Fruit fly (Drosophila melanogaster) whole organism: Measurements from ENCODE around the gene Nfs1.
"Not testable (repeated sequence)": the region's sequence is repeated elsewhere in the genome, so short reads cannot be mapped to it uniquely, and the experiment has no call there.

Source experiments
- CG8478 ChIP-seq: fragments of >200 bp; optimal IDR thresholded peaks from 2 replicates; lab custom pipeline; 2018; ENCODE audit warnings: inconsistent platforms
- Dll ChIP-seq: fragments of >200 bp; optimal IDR thresholded peaks from 2 replicates; lab custom pipeline; 2017
- EcR ChIP-seq, 2 experiments: fragments of >200 bp; optimal IDR thresholded peaks; 2 replicates each; lab custom pipeline; 2017; ENCODE audit warnings: missing biosample characterization in 2 of 2, missing genetic modification characterization in 2 of 2, missing genetic modification reagents in 2 of 2
- pan ChIP-seq: fragments of >200 bp; optimal IDR thresholded peaks from 2 replicates; lab custom pipeline; 2017
- psq ChIP-seq: fragments of >200 bp; optimal IDR thresholded peaks from 2 replicates; lab custom pipeline; 2017
- usp ChIP-seq: fragments of >200 bp; optimal IDR thresholded peaks from 2 replicates; lab custom pipeline; 2017; ENCODE audit warnings: missing biosample characterization, missing genetic modification characterization, mixed read lengths

The Nfs1 gene

DNA sequence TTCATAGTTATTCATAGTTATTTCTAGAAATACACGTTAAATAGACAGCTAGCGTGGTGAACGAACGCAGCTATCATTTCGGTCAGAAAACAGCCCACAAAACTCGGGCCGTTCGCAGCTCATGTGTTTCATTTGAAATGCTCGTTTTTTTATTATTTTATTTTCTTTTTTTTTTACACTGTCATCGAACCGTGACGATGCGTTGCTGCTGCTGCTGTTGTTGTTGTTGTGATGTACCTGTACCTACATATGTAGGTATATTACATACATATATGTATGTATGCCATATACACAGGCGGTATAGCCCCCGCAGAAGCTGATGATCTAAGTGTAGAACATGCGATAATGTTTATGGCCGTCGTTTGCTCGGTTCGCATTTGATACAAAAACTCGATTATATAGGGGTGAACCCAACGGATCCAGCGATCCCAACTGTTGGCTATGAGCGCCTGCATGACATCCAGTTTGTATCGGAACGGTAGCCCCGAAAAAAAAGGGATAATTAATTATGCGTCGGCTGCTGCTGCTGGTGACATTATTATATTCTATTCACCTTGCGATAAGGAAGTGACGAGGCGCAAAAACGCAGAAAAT lies 26.2 kb upstream of the Nfs1 start:
- TF ChIP-seq psq = no peak
- no peak for TF ChIP-seq pan (lab: Kevin White, UChicago)
- TF ChIP-seq CG8478 (lab: Kevin White, UChicago) = no peak
- TF ChIP-seq Dll (lab: Kevin White, UChicago) = no peak
- no peak for TF ChIP-seq EcR (GFP tag; optimal IDR thresholded peaks at IDR 0.05; lab: Kevin White, UChicago)
- TF ChIP-seq usp (GFP tag; lab: Kevin White, UChicago) = no peak

DNA sequence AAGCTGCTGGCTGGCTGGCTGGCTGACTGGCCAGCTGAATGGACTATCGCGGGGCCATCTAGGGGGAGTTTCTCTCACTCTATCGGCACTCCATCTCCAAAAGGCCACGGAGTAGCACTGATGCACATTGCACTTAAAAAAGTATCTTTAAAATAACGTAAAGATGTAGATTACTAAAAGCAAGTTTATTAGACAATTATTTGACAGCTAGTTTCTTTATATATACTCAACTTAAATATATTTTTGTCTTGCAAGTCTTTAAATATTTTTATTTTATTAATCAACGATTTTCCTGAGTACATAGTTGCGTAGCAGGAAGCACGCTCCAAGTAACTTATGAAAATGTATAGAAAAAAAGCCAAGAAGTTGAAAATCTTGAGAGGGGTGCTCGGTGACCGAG lies 22.5 kb upstream of the Nfs1 start:
- TF ChIP-seq Dll (lab: Kevin White, UChicago) (no peak), usp (GFP tag; lab: Kevin White, UChicago) (no peak), EcR (GFP tag; optimal IDR thresholded peaks at IDR 0.05; lab: Kevin White, UChicago) (no peak), pan (lab: Kevin White, UChicago) (no peak), CG8478 (lab: Kevin White, UChicago) (no peak), psq (no peak)

dm6 chr2L:11977721-11978120 lies 21.7 kb upstream of the Nfs1 start:
- no peak for TF ChIP-seq EcR (GFP tag; optimal IDR thresholded peaks at IDR 0.05; lab: Kevin White, UChicago)
- TF ChIP-seq Dll (lab: Kevin White, UChicago) = no peak
- TF ChIP-seq pan (lab: Kevin White, UChicago) = no peak
- no peak for TF ChIP-seq usp (GFP tag; lab: Kevin White, UChicago)
- TF ChIP-seq CG8478 (lab: Kevin White, UChicago) = no peak
- no peak for TF ChIP-seq psq

DNA sequence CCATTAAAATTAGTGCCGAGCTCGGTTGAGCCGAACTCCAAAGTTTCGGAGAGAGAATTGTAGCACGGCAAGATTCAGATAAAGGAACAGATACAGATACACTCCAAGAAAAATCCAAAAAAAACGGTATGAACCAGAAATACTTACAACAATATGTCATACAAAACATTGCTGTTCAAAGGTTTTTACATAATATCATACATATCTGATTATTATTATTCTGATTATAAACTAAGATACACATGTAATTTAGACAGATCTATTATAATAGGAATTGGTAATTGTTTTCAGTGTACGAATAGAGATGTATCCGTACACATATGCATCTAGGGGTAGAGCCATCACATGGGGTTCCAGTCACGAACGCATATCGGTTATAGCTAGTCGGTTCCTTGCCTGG lies 19.4 kb upstream of the Nfs1 start:
- TF ChIP-seq Dll (lab: Kevin White, UChicago) (no peak), usp (GFP tag; lab: Kevin White, UChicago) (no peak)

dm6 chr2L:11981210-11981609 lies 18.2 kb upstream of the Nfs1 start, which contains the start of gene CG16965:
TSS of gene CG16965 (plus strand) at chr2L:11981591.
- no peak for TF ChIP-seq Dll (lab: Kevin White, UChicago)

DNA sequence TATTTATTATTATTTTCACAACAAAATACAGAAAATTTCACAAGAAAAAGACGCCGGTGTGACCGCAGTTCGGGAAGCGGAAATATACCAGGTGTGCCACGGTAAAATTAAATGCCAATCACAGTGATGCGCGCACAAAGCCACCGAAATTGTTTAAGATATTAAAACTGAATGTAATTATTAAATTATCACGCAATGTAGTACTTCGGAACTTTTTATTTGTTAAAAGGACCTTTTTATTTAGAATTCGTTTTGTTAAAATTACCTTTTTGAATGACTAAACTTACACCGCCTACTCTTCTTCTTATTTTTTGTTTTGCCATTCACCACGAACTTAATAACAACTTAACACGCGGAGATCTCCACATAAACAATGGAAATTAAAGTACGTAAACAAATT lies 11.5 kb upstream of the Nfs1 start, which contains the start of the genes CG6686 and CG34163:
CG6686 (minus strand) TSS at position 95 of the 400 bp plus-strand sequence.
CG34163 (plus strand) TSS at position 326 of the 400 bp plus-strand sequence.
- TF ChIP-seq EcR (GFP tag; optimal IDR thresholded peaks at IDR 0.05; lab: Kevin White, UChicago) (no peak), psq (no peak), Dll (lab: Kevin White, UChicago) (no peak), pan (lab: Kevin White, UChicago) (no peak), usp (GFP tag; lab: Kevin White, UChicago) (no peak), CG8478 (lab: Kevin White, UChicago) (no peak)

dm6 chr2L:11989210-11989609 lies 10.2 kb upstream of the Nfs1 start:
- TF ChIP-seq CG8478 (lab: Kevin White, UChicago) = no peak
- no peak for TF ChIP-seq psq
- no peak for TF ChIP-seq Dll (lab: Kevin White, UChicago)
- TF ChIP-seq pan (lab: Kevin White, UChicago) = no peak
- no peak for TF ChIP-seq usp (GFP tag; lab: Kevin White, UChicago)
- no peak for TF ChIP-seq EcR (GFP tag; optimal IDR thresholded peaks at IDR 0.05; lab: Kevin White, UChicago)

DNA sequence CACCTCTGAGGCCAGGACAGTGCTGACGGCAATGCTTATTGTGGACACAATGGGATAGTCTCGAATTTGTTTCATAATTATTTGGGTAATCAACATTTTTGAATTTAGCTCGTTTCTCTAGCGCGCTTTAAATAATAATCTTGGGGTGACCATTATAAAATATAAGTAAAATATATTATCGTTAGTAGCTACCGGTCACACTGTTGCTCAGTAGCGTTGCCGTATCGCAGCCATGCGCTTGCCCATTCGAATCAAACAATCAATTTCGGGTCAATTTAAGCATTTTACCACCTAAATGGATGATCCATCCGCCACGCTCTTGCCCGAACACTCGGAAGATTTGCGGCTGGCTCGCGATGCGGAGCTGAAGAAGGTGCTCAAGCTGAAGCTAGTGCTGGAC lies 9.7 kb upstream of the Nfs1 start, which contains the start of the genes zuc and dgt2:
zuc (minus strand) TSS at position 154 of the 400 bp plus-strand sequence.
dgt2 (plus strand) TSS at position 208 of the 400 bp plus-strand sequence.
- TF ChIP-seq psq (no peak), usp (GFP tag; lab: Kevin White, UChicago) (no peak), CG8478 (lab: Kevin White, UChicago) (no peak), EcR (GFP tag; optimal IDR thresholded peaks at IDR 0.05; lab: Kevin White, UChicago) (no peak), Dll (lab: Kevin White, UChicago) (no peak), pan (lab: Kevin White, UChicago) (no peak)

DNA sequence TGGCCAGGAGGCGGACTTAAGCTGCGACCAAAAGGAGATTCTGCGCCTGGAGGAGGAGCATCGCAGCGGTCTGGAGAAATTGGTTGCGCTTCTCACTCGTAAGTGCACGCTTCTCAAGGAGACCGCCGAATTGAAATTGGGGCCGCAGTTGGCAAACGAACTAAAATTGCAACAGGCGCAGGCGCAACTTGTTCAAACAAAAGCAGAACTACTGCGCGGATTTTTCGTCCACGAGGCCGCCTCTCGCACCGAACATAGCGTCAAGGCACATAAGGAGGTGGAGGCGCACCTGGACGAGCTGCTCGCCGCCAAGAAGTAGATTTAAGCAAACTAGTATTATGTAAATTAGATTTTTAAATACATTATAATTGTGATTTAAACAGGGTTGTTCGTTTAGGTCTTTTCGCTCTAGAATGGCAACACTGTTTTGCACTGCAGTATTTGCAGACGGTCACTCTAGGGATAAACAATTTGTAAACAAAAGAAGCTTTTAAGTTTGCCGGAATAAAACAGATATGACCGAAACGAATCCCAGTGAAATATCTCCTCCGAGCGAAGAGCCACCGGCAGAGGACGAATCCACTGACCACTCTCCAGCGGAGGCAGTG lies 8.9 kb upstream of the Nfs1 start, which contains the start of gene escl:
escl (plus strand) TSS at position 470 of the 608 bp plus-strand sequence.
- TF ChIP-seq usp (GFP tag; lab: Kevin White, UChicago) = no peak
- no peak for TF ChIP-seq EcR (GFP tag; optimal IDR thresholded peaks at IDR 0.05; lab: Kevin White, UChicago)
- no peak for TF ChIP-seq psq
- TF ChIP-seq pan (lab: Kevin White, UChicago) = no peak
- TF ChIP-seq CG8478 (lab: Kevin White, UChicago) = no peak
- no peak for TF ChIP-seq Dll (lab: Kevin White, UChicago)

- not testable (repeated sequence) for TF ChIP-seq Dll (lab: Kevin White, UChicago); usp (GFP tag; lab: Kevin White, UChicago); pan (lab: Kevin White, UChicago)
Measured at dm6 chr2L:11992602-11993001, 6.9 kb upstream of the Nfs1 start, which contains the start of gene Ada1-2. TSS of gene Ada1-2 (plus strand) at chr2L:11992902.

- TF ChIP-seq usp (GFP tag; lab: Kevin White, UChicago); psq; CG8478 (lab: Kevin White, UChicago): not testable (repeated sequence)
Measured at dm6 chr2L:11995332-11995790, 4.1 kb upstream of the Nfs1 start, which contains the start of the genes CG18789 and Qtzl. TSS of gene CG18789 (minus strand) at chr2L:11995432. TSS of gene Qtzl (plus strand) at chr2L:11995740.

- not testable (repeated sequence) for TF ChIP-seq psq; usp (GFP tag; lab: Kevin White, UChicago); CG8478 (lab: Kevin White, UChicago)
Measured at dm6 chr2L:11996509-11996908, 2.9 kb upstream of the Nfs1 start, which contains the start of gene Ada1-1. TSS of gene Ada1-1 (plus strand) at chr2L:11996809.
